Fruit fly (Drosophila melanogaster): Measurements from ENCODE around the gene fuss.

Gene fuss

DNA sequence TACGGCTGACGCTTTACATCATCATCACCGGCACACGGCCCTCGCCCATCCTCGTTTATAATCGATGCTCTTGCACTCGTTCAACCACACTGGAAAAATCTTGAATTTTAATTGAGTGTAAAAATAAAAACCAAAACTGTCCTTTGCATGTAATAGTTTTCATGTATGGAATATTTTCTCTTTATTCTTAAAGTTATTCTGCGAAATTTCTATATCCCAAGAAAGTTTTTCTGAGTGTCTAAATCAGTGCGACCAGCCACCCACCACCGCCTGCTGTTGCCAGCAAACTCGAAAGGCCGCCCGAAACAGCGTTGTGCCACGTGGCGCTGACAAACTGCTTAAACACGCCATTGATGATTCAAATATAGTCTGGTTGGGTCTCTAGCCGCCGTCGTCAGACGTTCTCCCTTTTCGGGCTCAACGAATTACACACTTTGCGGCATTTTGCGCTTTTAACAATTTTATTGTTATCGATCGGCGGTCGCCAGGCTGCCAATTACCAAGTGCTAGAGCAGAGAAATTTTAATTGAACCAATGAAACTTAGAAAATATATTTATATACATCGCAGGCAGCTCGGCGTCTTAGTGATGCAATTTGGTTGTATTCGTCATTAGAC lies 4.6 kb upstream of the fuss start (continued):
- TF ChIP-seq bowl (GFP tag; IDR thresholded peaks at IDR 0.05), result no peak
- peak; percentile 28 for TF ChIP-seq MTF-1 (GFP tag; optimal IDR thresholded peaks at IDR 0.05; ENCODE audit: borderline replicate concordance)
- no peak for TF ChIP-seq gt (GFP tag; IDR thresholded peaks at IDR 0.05)
- no peak for TF ChIP-seq Usf (GFP tag; optimal IDR thresholded peaks at IDR 0.05)
- TF ChIP-seq Pdp1 (GFP tag; optimal IDR thresholded peaks at IDR 0.05), result peak; percentile 62 to 70
- no peak for TF ChIP-seq CG6854 (GFP tag; optimal IDR thresholded peaks at IDR 0.05)
- peak; percentile 87 for TF ChIP-seq gem (tag; optimal IDR thresholded peaks at IDR 0.05)
- TF ChIP-seq CG6175 (GFP tag; IDR thresholded peaks at IDR 0.05), result no peak
- TF ChIP-seq Mad (GFP tag; optimal IDR thresholded peaks at IDR 0.05), result peak; percentile 41
- TF ChIP-seq cwo (GFP tag; optimal IDR thresholded peaks at IDR 0.05), result peak; percentile 62
- peak; percentile 65 for TF ChIP-seq Hsf (GFP tag; optimal IDR thresholded peaks at IDR 0.05)
- peak; percentile 58 for TF ChIP-seq CG11723 (GFP tag; optimal IDR thresholded peaks at IDR 0.05)
- no peak for TF ChIP-seq NFAT (GFP tag; IDR thresholded peaks at IDR 0.05)
- TF ChIP-seq exex (tag; optimal IDR thresholded peaks at IDR 0.05), result no peak
- no peak for TF ChIP-seq CG11504 (tag; optimal IDR thresholded peaks at IDR 0.05)
- TF ChIP-seq btn (GFP tag; optimal IDR thresholded peaks at IDR 0.05), result peak; percentile 39
- TF ChIP-seq CG16779 (GFP tag; IDR thresholded peaks at IDR 0.05), result no peak
- peak; percentile 7 for TF ChIP-seq CG9876 (GFP tag; optimal IDR thresholded peaks at IDR 0.05)
- no peak for TF ChIP-seq CG10366 (GFP tag; IDR thresholded peaks at IDR 0.05)
- no peak for TF ChIP-seq CG42726 (GFP tag; IDR thresholded peaks at IDR 0.05; ENCODE audit: partially characterized antibody)
- TF ChIP-seq chif (GFP tag; optimal IDR thresholded peaks at IDR 0.05), result peak; percentile 69 to 81
- no peak for TF ChIP-seq zen2 (GFP tag; IDR thresholded peaks at IDR 0.05; ENCODE audit: partially characterized antibody)
- no peak for TF ChIP-seq yki (optimal IDR thresholded peaks at IDR 0.05)
- TF ChIP-seq CrebB (tag; optimal IDR thresholded peaks at IDR 0.05), result peak; percentile 36
- no peak for TF ChIP-seq Ssrp (tag; optimal IDR thresholded peaks at IDR 0.05)
- no peak for TF ChIP-seq hkb (optimal IDR thresholded peaks at IDR 0.05)
- TF ChIP-seq hkb (GFP tag; IDR thresholded peaks at IDR 0.05), result peak; percentile 90
- peak; percentile 65 for TF ChIP-seq esg (GFP tag; conservative IDR thresholded peaks at IDR 0.05)
- no peak for TF ChIP-seq Rfx (GFP tag; IDR thresholded peaks at IDR 0.05)
- no peak for TF ChIP-seq unc-4 (GFP tag; IDR thresholded peaks at IDR 0.05; ENCODE audit: partially characterized antibody)
- peak; percentile 89 for TF ChIP-seq row (GFP tag; IDR thresholded peaks at IDR 0.05)
- TF ChIP-seq h (optimal IDR thresholded peaks at IDR 0.05), result no peak
- peak; percentile 58 to 81 for TF ChIP-seq dpn (GFP tag; optimal IDR thresholded peaks at IDR 0.05)
- TF ChIP-seq CG3847 (GFP tag; IDR thresholded peaks at IDR 0.05), result no peak
- no peak; the same call in 2 of the 3 replicates for TF ChIP-seq Dbx (GFP tag; IDR thresholded peaks at IDR 0.05)
- TF ChIP-seq CG10979 (tag; optimal IDR thresholded peaks at IDR 0.05), result peak; percentile 85
- TF ChIP-seq CG17802 (tag; optimal IDR thresholded peaks at IDR 0.05), result peak; percentile 56
- no peak for TF ChIP-seq CG10565 (GFP tag; optimal IDR thresholded peaks at IDR 0.05)

DNA sequence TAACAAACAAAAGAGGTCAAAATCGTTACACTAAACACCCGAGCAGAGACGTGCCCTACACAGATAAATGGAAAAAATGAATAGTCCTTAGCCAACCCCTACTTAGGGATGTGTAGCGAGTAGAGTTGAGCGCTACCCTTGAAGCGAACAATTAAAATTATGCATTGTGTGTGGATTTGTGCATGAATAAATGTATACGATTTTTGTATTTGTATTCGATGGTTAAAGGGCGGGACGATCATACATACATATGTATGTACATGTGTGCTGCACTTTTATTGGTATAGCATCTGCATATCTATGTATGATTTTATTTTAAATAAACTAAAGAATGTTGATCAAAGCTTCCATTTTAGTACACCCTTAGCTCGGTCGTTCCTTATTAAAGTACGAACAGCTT lies 2.9 kb upstream of the fuss start:
- TF ChIP-seq CG18599 (GFP tag; optimal IDR thresholded peaks at IDR 0.05) (no peak), bbx (GFP tag; IDR thresholded peaks at IDR 0.05; ENCODE audit: partially characterized antibody) (0 out of 2 replicates have a peak, but pooled peaks have one; percentile 23), CG8924 (tag; optimal IDR thresholded peaks at IDR 0.05) (peak; percentile 23), cas (GFP tag; IDR thresholded peaks at IDR 0.05) (no peak), Nf-YB (GFP tag; optimal IDR thresholded peaks at IDR 0.05) (peak; percentile 56), CG12236 (GFP tag; optimal IDR thresholded peaks at IDR 0.05) (no peak), HLH3B (GFP tag; IDR thresholded peaks at IDR 0.05) (no peak), cg (GFP tag; optimal IDR thresholded peaks at IDR 0.05) (peak; percentile 50), tll (GFP tag; optimal IDR thresholded peaks at IDR 0.05) (peak in 1 of 2 experiments; percentile 2), pros (GFP tag; optimal IDR thresholded peaks at IDR 0.05) (peak; percentile 56), CG15479 (GFP tag; optimal IDR thresholded peaks at IDR 0.05) (peak; percentile 49)
